Fruit fly (Drosophila melanogaster) whole organism, adult: ENCODE measurements around the gene lectin-22C.

Source experiments
- CG14711 ChIP-seq: fragments of 200-800 bp; sonication (Bioruptor generic); optimal IDR thresholded peaks from 2 replicates; lab custom pipeline; 2018; ENCODE audit warnings: missing biosample characterization, mild to moderate bottlenecking, missing genetic modification characterization, moderate library complexity
- CG1620 ChIP-seq: fragments of 200-800 bp; sonication (Bioruptor generic); optimal IDR thresholded peaks from 2 replicates; lab custom pipeline; 2016; ENCODE audit warnings: missing biosample characterization, missing genetic modification characterization
- CG33017 ChIP-seq: fragments of 200-800 bp; sonication (Bioruptor generic); optimal IDR thresholded peaks from 2 replicates; lab custom pipeline; 2018; ENCODE audit warnings: missing biosample characterization, mild to moderate bottlenecking, missing genetic modification characterization, moderate library complexity
- CG7101 ChIP-seq: fragments of 200-800 bp; sonication (Bioruptor generic); optimal IDR thresholded peaks from 2 replicates; lab custom pipeline; 2018; ENCODE audit warnings: missing biosample characterization, mild to moderate bottlenecking, missing genetic modification characterization, moderate library complexity
- Clk ChIP-seq: fragments of 200-800 bp; sonication (Bioruptor generic); optimal IDR thresholded peaks from 2 replicates; lab custom pipeline; 2017; ENCODE audit warnings: missing biosample characterization, missing genetic modification characterization
- bab1 ChIP-seq: fragments of 200-800 bp; sonication (Bioruptor generic); optimal IDR thresholded peaks from 3 replicates; lab custom pipeline; 2019; ENCODE audit warnings: missing biosample characterization, mild to moderate bottlenecking, missing genetic modification characterization, moderate library complexity
- kay ChIP-seq: fragments of 200-800 bp; sonication (Bioruptor generic); peaks from one replicate; lab custom pipeline; 2016; ENCODE audit warnings: missing biosample characterization, missing genetic modification characterization, borderline replicate concordance
- tj ChIP-seq: fragments of 200-800 bp; sonication (Bioruptor generic); optimal IDR thresholded peaks from 3 replicates; lab custom pipeline; 2017; ENCODE audit warnings: missing biosample characterization, mild to moderate bottlenecking, missing genetic modification characterization, moderate library complexity

DNA sequence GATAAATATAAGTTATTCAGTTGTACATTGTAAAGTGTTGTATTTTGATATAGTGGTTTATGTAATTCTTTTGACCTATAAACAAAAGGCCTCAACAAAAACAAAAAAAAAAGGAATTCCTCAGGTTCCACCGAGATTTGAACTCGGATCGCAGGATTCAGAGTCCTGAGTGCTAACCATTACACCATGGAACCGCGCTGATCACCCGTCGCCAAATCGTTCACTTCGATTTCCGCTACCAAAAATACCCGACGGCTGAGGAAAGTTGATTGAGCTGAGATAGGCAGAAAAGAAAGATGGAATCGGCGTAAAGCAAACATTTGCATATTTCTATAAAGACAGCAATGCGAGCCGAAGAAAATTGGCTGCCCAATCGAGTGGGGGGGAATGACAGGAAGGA is 24.0 kb downstream of the lectin-22C start:
- no peak for TF ChIP-seq CG33017
- no peak for TF ChIP-seq Clk (GFP tag; lab: Kevin White, UChicago)
- TF ChIP-seq tj (GFP tag; lab: Kevin White, UChicago): peak; percentile 83
- TF ChIP-seq CG1620 (GFP tag; lab: Kevin White, UChicago): no peak
- no peak for TF ChIP-seq CG14711
- no peak for TF ChIP-seq CG7101 (tag; lab: Kevin White, UChicago)
- peak; percentile 14 for TF ChIP-seq bab1 (GFP tag; lab: Kevin White, UChicago)
- no peak for TF ChIP-seq kay (GFP tag; lab: Kevin White, UChicago)
